Worm (Caenorhabditis elegans) whole organism, mixed stage, embryonic: ENCODE data around the gene ZC373.3.

ENCODE experiments used
- M03D4.4 ChIP-seq: sonication (generic microtip); optimal IDR thresholded peaks from 2 replicates; lab custom pipeline; 2017; ENCODE audit warnings: mild to moderate bottlenecking, missing genetic modification characterization, missing compliant biosample characterization
- bed-3 ChIP-seq: fragments of 200-800 bp; sonication (Bioruptor generic); optimal IDR thresholded peaks from 3 replicates; lab custom pipeline; 2018; ENCODE audit warnings: mild to moderate bottlenecking, missing genetic modification characterization, moderate library complexity, missing compliant biosample characterization
- blmp-1 ChIP-seq: fragments of 150-350 bp; optimal IDR thresholded peaks from 2 replicates; lab custom pipeline; 2014; ENCODE audit warnings: missing biosample characterization, missing genetic modification characterization
- ceh-39 ChIP-seq: fragments of 150-350 bp; optimal IDR thresholded peaks from 2 replicates; lab custom pipeline; 2014; ENCODE audit warnings: missing biosample characterization, missing genetic modification characterization
- ceh-43 ChIP-seq: fragments of 200-800 bp; sonication (Bioruptor generic); optimal IDR thresholded peaks from 2 replicates; lab custom pipeline; 2018; ENCODE audit warnings: mild to moderate bottlenecking, missing genetic modification characterization, moderate library complexity, missing compliant biosample characterization
- ceh-83 ChIP-seq: fragments of 200-800 bp; sonication (Bioruptor generic); optimal IDR thresholded peaks from 2 replicates; lab custom pipeline; 2018; ENCODE audit warnings: mild to moderate bottlenecking, missing genetic modification characterization, missing compliant biosample characterization
- ces-1 ChIP-seq: fragments of 150-350 bp; optimal IDR thresholded peaks from 2 replicates; lab custom pipeline; 2014; ENCODE audit warnings: missing biosample characterization, missing genetic modification reagents, missing genetic modification characterization
- drap-1 ChIP-seq: fragments of 200-800 bp; sonication (Bioruptor generic); optimal IDR thresholded peaks from 3 replicates; lab custom pipeline; 2018; ENCODE audit warnings: mild to moderate bottlenecking, missing genetic modification characterization, missing compliant biosample characterization
- elt-1 ChIP-seq: sonication (generic microtip); optimal IDR thresholded peaks from 2 replicates; lab custom pipeline; 2017; ENCODE audit warnings: missing genetic modification characterization, mild to moderate bottlenecking, missing compliant biosample characterization, antibody characterized with exemption, moderate library complexity, borderline replicate concordance; ENCODE audit not compliant: insufficient read depth
- elt-3 ChIP-seq: fragments of 150-350 bp; optimal IDR thresholded peaks from 2 replicates; lab custom pipeline; 2014; ENCODE audit warnings: missing biosample characterization, missing genetic modification characterization
- flh-1 ChIP-seq: fragments of 200-800 bp; sonication (Bioruptor generic); optimal IDR thresholded peaks from 2 replicates; lab custom pipeline; 2018; ENCODE audit warnings: mild to moderate bottlenecking, missing genetic modification characterization, moderate library complexity, missing compliant biosample characterization
- lin-13 ChIP-seq: fragments of 150-350 bp; optimal IDR thresholded peaks from 2 replicates; lab custom pipeline; 2014; ENCODE audit warnings: missing biosample characterization, missing genetic modification characterization
- lin-32 ChIP-seq: fragments of 200-800 bp; sonication (Bioruptor generic); optimal IDR thresholded peaks from 2 replicates; lab custom pipeline; 2018; ENCODE audit warnings: mild to moderate bottlenecking, missing genetic modification characterization, missing compliant biosample characterization
- lsy-2 ChIP-seq: fragments of 150-350 bp; optimal IDR thresholded peaks from 2 replicates; lab custom pipeline; 2014; ENCODE audit warnings: missing biosample characterization, missing genetic modification characterization
- mab-5 ChIP-seq: fragments of 150-350 bp; optimal IDR thresholded peaks from 2 replicates; lab custom pipeline; 2014; ENCODE audit warnings: missing biosample characterization, missing genetic modification characterization
- mep-1 ChIP-seq: fragments of 150-350 bp; optimal IDR thresholded peaks from 2 replicates; lab custom pipeline; 2017; ENCODE audit warnings: missing biosample characterization, missing genetic modification reagents, missing genetic modification characterization, inconsistent platforms
- mls-2 ChIP-seq: sonication (generic microtip); optimal IDR thresholded peaks from 2 replicates; lab custom pipeline; 2016; ENCODE audit warnings: mild to moderate bottlenecking, missing genetic modification characterization, moderate library complexity, missing compliant biosample characterization
- nhr-12 ChIP-seq: fragments of 150-350 bp; optimal IDR thresholded peaks from 2 replicates; lab custom pipeline; 2014; ENCODE audit warnings: missing biosample characterization, missing genetic modification characterization
- nhr-2 ChIP-seq: fragments of 150-350 bp; optimal IDR thresholded peaks from 2 replicates; lab custom pipeline; 2014; ENCODE audit warnings: missing biosample characterization, missing genetic modification characterization
- nhr-237 ChIP-seq: fragments of 150-350 bp; optimal IDR thresholded peaks from 2 replicates; lab custom pipeline; 2014; ENCODE audit warnings: missing biosample characterization, missing genetic modification characterization
- nhr-76 ChIP-seq: sonication (generic microtip); optimal IDR thresholded peaks from 2 replicates; lab custom pipeline; 2017; ENCODE audit warnings: missing biosample characterization, missing genetic modification characterization
- pha-4 ChIP-seq: fragments of 150-350 bp; optimal IDR thresholded peaks from 2 replicates; lab custom pipeline; 2018; ENCODE audit warnings: missing biosample characterization, missing genetic modification reagents, missing genetic modification characterization
- sem-2 ChIP-seq: fragments of 200-800 bp; sonication (Bioruptor generic); optimal IDR thresholded peaks from 2 replicates; lab custom pipeline; 2018; ENCODE audit warnings: mild to moderate bottlenecking, missing genetic modification characterization, missing compliant biosample characterization
- snpc-4 ChIP-seq: fragments of 150-350 bp; optimal IDR thresholded peaks from 2 replicates; lab custom pipeline; 2014; ENCODE audit warnings: missing biosample characterization, missing genetic modification characterization
- sptf-1 ChIP-seq: sonication (generic microtip); optimal IDR thresholded peaks from 2 replicates; lab custom pipeline; 2017; ENCODE audit warnings: mild to moderate bottlenecking, missing genetic modification characterization, moderate library complexity, missing compliant biosample characterization
- tbx-8 ChIP-seq: fragments of 200-800 bp; sonication (Bioruptor generic); optimal IDR thresholded peaks from 2 replicates; lab custom pipeline; 2018; ENCODE audit warnings: mild to moderate bottlenecking, missing genetic modification characterization, moderate library complexity, missing compliant biosample characterization
- unc-120 ChIP-seq: sonication (generic microtip); optimal IDR thresholded peaks from 2 replicates; lab custom pipeline; 2017; ENCODE audit warnings: missing genetic modification characterization, missing compliant biosample characterization; ENCODE audit not compliant: poor library complexity, severe bottlenecking
- unc-39 ChIP-seq: fragments of 150-350 bp; optimal IDR thresholded peaks from 2 replicates; lab custom pipeline; 2014; ENCODE audit warnings: missing biosample characterization, missing genetic modification characterization
- unc-62 ChIP-seq: fragments of 150-350 bp; optimal IDR thresholded peaks from 2 replicates; lab custom pipeline; 2014; ENCODE audit warnings: missing biosample characterization, missing genetic modification reagents, missing genetic modification characterization
- zip-8 ChIP-seq: fragments of 150-350 bp; optimal IDR thresholded peaks from 2 replicates; lab custom pipeline; 2014; ENCODE audit warnings: missing biosample characterization, missing genetic modification characterization
- ztf-11 ChIP-seq: fragments of 150-350 bp; optimal IDR thresholded peaks from 2 replicates; lab custom pipeline; 2014; ENCODE audit warnings: missing biosample characterization, missing genetic modification characterization

The ZC373.3 gene

DNA sequence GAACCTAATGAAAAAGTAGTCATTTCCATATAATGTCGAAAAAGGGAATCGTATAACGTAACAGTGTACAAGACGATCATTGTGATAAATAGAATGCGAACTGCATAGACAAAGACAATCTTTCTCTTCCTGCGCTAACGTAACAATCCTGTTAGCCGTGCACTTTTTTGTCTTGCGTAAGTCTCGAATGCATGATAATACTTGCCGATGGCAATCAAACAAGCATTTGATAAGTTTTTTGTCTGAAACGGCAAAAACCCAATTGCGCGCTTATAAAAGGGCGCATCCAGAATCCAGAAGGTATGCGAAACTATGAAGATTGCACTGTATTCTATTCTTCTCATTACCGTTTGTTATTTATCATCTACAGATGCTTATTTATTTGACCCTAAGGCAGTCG lies 14.7 kb downstream of the ZC373.3 start, which contains the start of gene dao-4:
dao-4 (plus strand) TSS at position 301 of the 400 bp plus-strand sequence.
- TF ChIP-seq unc-39 (tag; lab: Kevin White, UChicago): no peak
- TF ChIP-seq M03D4.4 (tag; lab: Kevin White, UChicago): no peak
- no peak for TF ChIP-seq mab-5 (tag; lab: Kevin White, UChicago)
- no peak for TF ChIP-seq sem-2 (GFP tag; lab: Kevin White, UChicago)
- no peak for TF ChIP-seq ztf-11
- TF ChIP-seq unc-120 (tag; lab: Kevin White, UChicago): no peak
- TF ChIP-seq drap-1 (GFP tag; lab: Kevin White, UChicago): no peak
- TF ChIP-seq ceh-43: no peak
- TF ChIP-seq zip-8: no peak
- TF ChIP-seq flh-1 (GFP tag; lab: Kevin White, UChicago): no peak
- no peak for TF ChIP-seq mep-1 (tag; lab: Kevin White, UChicago)
- no peak for TF ChIP-seq nhr-76 (tag; lab: Kevin White, UChicago)

ce11 chrX:10076334-10076733 lies 16.0 kb downstream of the ZC373.3 start:
- no peak for TF ChIP-seq sem-2 (GFP tag; lab: Kevin White, UChicago)
- TF ChIP-seq sptf-1 (tag; lab: Kevin White, UChicago): no peak
- no peak for TF ChIP-seq zip-8
- no peak for TF ChIP-seq nhr-12
- no peak for TF ChIP-seq lsy-2 (tag; lab: Kevin White, UChicago)
- TF ChIP-seq ceh-39: no peak
- no peak for TF ChIP-seq nhr-2
- TF ChIP-seq mls-2 (tag; lab: Kevin White, UChicago): no peak
- no peak for TF ChIP-seq flh-1 (GFP tag; lab: Kevin White, UChicago)
- TF ChIP-seq nhr-237 (tag; lab: Kevin White, UChicago): no peak
- no peak for TF ChIP-seq nhr-76 (tag; lab: Kevin White, UChicago)
- no peak for TF ChIP-seq elt-1 (tag; lab: Kevin White, UChicago)
- no peak for TF ChIP-seq lin-32
- no peak for TF ChIP-seq unc-39 (tag; lab: Kevin White, UChicago)
- no peak for TF ChIP-seq ceh-43
- no peak for TF ChIP-seq pha-4 (tag; lab: Kevin White, UChicago)
- TF ChIP-seq mab-5 (tag; lab: Kevin White, UChicago): no peak
- no peak for TF ChIP-seq bed-3 (GFP tag; lab: Kevin White, UChicago)
- TF ChIP-seq, all 35 proteins: peak for 0

DNA sequence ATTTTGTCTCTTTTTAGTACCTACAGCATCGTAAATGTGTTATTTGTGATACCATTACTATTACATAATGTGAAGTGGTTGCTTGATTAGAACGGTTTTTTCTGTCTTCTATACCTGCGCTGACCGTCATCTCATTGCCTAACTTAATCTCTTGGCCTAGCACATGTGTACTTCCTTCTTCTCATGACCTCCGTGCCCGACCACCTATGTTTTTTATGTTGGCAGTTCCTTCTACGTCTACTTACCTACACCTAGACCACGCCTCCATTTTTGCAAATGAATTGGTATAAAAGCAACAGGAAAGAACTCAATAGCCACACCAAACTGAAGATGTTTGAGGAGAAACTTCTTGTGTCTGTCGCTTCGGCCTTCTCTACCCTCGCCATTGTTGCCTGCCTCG lies 17.0 kb downstream of the ZC373.3 start, which contains the start of gene col-176:
col-176 (plus strand) TSS at position 301 of the 400 bp plus-strand sequence.
- no peak for TF ChIP-seq M03D4.4 (tag; lab: Kevin White, UChicago)
- TF ChIP-seq mls-2 (tag; lab: Kevin White, UChicago): no peak
- no peak for TF ChIP-seq unc-62 (GFP tag; lab: Kevin White, UChicago)
- TF ChIP-seq zip-8: no peak
- TF ChIP-seq ceh-39: no peak
- no peak for TF ChIP-seq blmp-1 (tag; lab: Kevin White, UChicago)
- no peak for TF ChIP-seq ztf-11
- TF ChIP-seq mep-1 (tag; lab: Kevin White, UChicago): no peak
- no peak for TF ChIP-seq snpc-4
- no peak for TF ChIP-seq elt-3
- no peak for TF ChIP-seq nhr-76 (tag; lab: Kevin White, UChicago)
- no peak for TF ChIP-seq nhr-237 (tag; lab: Kevin White, UChicago)
- TF ChIP-seq drap-1 (GFP tag; lab: Kevin White, UChicago): no peak
- no peak for TF ChIP-seq tbx-8 (GFP tag; lab: Kevin White, UChicago)
- no peak for TF ChIP-seq lin-13
- no peak for TF ChIP-seq sptf-1 (tag; lab: Kevin White, UChicago)
- TF ChIP-seq lin-32: no peak

DNA sequence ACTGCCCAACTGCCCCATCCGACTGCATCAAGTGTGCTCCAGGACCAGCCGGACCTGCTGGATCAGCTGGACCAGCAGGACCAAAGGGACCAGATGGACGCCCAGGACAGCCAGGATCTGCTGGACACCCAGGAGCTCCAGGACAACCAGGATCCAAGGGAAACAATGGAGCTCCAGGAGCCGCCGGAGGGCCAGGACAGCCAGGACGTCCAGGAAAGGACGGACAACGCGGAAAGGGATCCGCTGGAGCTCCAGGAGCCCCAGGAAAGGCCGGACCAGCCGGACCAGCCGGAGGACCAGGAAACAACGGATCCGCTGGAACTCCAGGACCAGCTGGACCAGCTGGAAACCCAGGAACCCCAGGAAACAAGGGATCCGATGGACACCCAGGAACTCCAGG lies 17.8 kb downstream of the ZC373.3 start:
- TF ChIP-seq drap-1 (GFP tag; lab: Kevin White, UChicago): no peak
- no peak for TF ChIP-seq nhr-237 (tag; lab: Kevin White, UChicago)
- TF ChIP-seq flh-1 (GFP tag; lab: Kevin White, UChicago): no peak
- TF ChIP-seq unc-39 (tag; lab: Kevin White, UChicago): no peak
- TF ChIP-seq ceh-83 (GFP tag; lab: Kevin White, UChicago): no peak
- TF ChIP-seq nhr-12: no peak
- TF ChIP-seq sem-2 (GFP tag; lab: Kevin White, UChicago): no peak
- no peak for TF ChIP-seq lin-32
- TF ChIP-seq sptf-1 (tag; lab: Kevin White, UChicago): no peak
- no peak for TF ChIP-seq ces-1
- TF ChIP-seq unc-120 (tag; lab: Kevin White, UChicago): no peak
- TF ChIP-seq ceh-43: no peak
- TF ChIP-seq snpc-4: no peak
- TF ChIP-seq lin-13: no peak
- no peak for TF ChIP-seq nhr-76 (tag; lab: Kevin White, UChicago)
- no peak for TF ChIP-seq pha-4 (tag; lab: Kevin White, UChicago)
